Fruit fly (Drosophila melanogaster): ENCODE measurements around the gene Fhos.

The Fhos gene

dm6 chr3L:8721145-8721544 is 32.3 kb upstream of the Fhos start, which contains the start of the genes CG32022 and CG6511 (continued):
- no peak for TF ChIP-seq lov (optimal IDR thresholded peaks at IDR 0.05)
- TF ChIP-seq lov (GFP tag; IDR thresholded peaks at IDR 0.05): peak; percentile 84; the same call in 2 of the 3 replicates
- peak; percentile 81 for TF ChIP-seq Ravus (GFP tag; IDR thresholded peaks at IDR 0.05)
- no peak for TF ChIP-seq CG16813 (GFP tag; IDR thresholded peaks at IDR 0.05; ENCODE audit: partially characterized antibody)
- TF ChIP-seq CG11456 (GFP tag; IDR thresholded peaks at IDR 0.05): peak; percentile 95
- TF ChIP-seq nau (GFP tag; optimal IDR thresholded peaks at IDR 0.05): no peak
- TF ChIP-seq dm (GFP tag; optimal IDR thresholded peaks at IDR 0.05): peak; percentile 91
- TF ChIP-seq crp (GFP tag; optimal IDR thresholded peaks at IDR 0.05): peak; percentile 95 to 97
- TF ChIP-seq zf30C (GFP tag; optimal IDR thresholded peaks at IDR 0.05): peak; percentile 69
- peak; percentile 99 for TF ChIP-seq CG17361 (GFP tag; IDR thresholded peaks at IDR 0.05)
- peak; percentile 90 for TF ChIP-seq YL-1 (GFP tag; optimal IDR thresholded peaks at IDR 0.05)
- peak; percentile 89 for TF ChIP-seq gsb (GFP tag; IDR thresholded peaks at IDR 0.05)
- no peak for TF ChIP-seq CG1832 (GFP tag; optimal IDR thresholded peaks at IDR 0.05)
- peak; percentile 97 for TF ChIP-seq tgo (GFP tag; IDR thresholded peaks at IDR 0.05)
- TF ChIP-seq nmo (GFP tag; optimal IDR thresholded peaks at IDR 0.05): peak; percentile 98
- TF ChIP-seq CG13624 (GFP tag; optimal IDR thresholded peaks at IDR 0.05): peak; percentile 98
- peak; percentile 94 for TF ChIP-seq zfh1 (GFP tag; IDR thresholded peaks at IDR 0.05)
- peak; percentile 89 for TF ChIP-seq schlank (tag; optimal IDR thresholded peaks at IDR 0.05)
- peak; percentile 99 for TF ChIP-seq HLH54F (GFP tag; optimal IDR thresholded peaks at IDR 0.05)
- no peak for TF ChIP-seq Dfd (GFP tag; optimal IDR thresholded peaks at IDR 0.05)
- TF ChIP-seq kah (GFP tag; optimal IDR thresholded peaks at IDR 0.05): peak; percentile 89
- TF ChIP-seq D19A (tag; optimal IDR thresholded peaks at IDR 0.05): peak; percentile 96
- peak; percentile 97 for TF ChIP-seq CG12391 (tag; optimal IDR thresholded peaks at IDR 0.05)
- no peak for TF ChIP-seq prd (optimal IDR thresholded peaks at IDR 0.05)
- TF ChIP-seq prd (GFP tag; IDR thresholded peaks at IDR 0.05): peak; percentile 98
- TF ChIP-seq CG2120 (GFP tag; optimal IDR thresholded peaks at IDR 0.05): peak; percentile 99
- TF ChIP-seq Eip74EF (GFP tag; optimal IDR thresholded peaks at IDR 0.05): no peak
- peak; percentile 98 for TF ChIP-seq CG15696 (tag; optimal IDR thresholded peaks at IDR 0.05)
- TF ChIP-seq ara (GFP tag; IDR thresholded peaks at IDR 0.05): peak; percentile 90
- peak; percentile 89 for TF ChIP-seq gt (GFP tag; IDR thresholded peaks at IDR 0.05)
- TF ChIP-seq tna (GFP tag; IDR thresholded peaks at IDR 0.05; ENCODE audit: partially characterized antibody): no peak
- TF ChIP-seq CG31224 (GFP tag; IDR thresholded peaks at IDR 0.05): peak; percentile 93
- peak; percentile 95 for TF ChIP-seq NC2α (GFP tag; optimal IDR thresholded peaks at IDR 0.05)
- TF ChIP-seq pum (GFP tag; optimal IDR thresholded peaks at IDR 0.05): peak; percentile 98
- peak; percentile 97 for TF ChIP-seq CG4328 (GFP tag; optimal IDR thresholded peaks at IDR 0.05)
- peak; percentile 96 for TF ChIP-seq CG4617 (GFP tag; optimal IDR thresholded peaks at IDR 0.05; ENCODE audit: borderline replicate concordance)
- TF ChIP-seq pan (optimal IDR thresholded peaks at IDR 0.05): no peak
- TF ChIP-seq pan (GFP tag; optimal IDR thresholded peaks at IDR 0.05 in 1 of 2, IDR thresholded peaks at IDR 0.05 in 1 of 2): peak in 1 of 2 experiments; percentile 94
- peak; percentile 92 for TF ChIP-seq CG6854 (GFP tag; optimal IDR thresholded peaks at IDR 0.05)
- TF ChIP-seq Bdp1 (GFP tag; optimal IDR thresholded peaks at IDR 0.05): peak; percentile 91
- TF ChIP-seq E2f2 (GFP tag; IDR thresholded peaks at IDR 0.05): peak; percentile 78
- TF ChIP-seq CG14667 (GFP tag; IDR thresholded peaks at IDR 0.05): peak; percentile 94
- TF ChIP-seq slbo (GFP tag; IDR thresholded peaks at IDR 0.05): peak; percentile 98
- TF ChIP-seq CG13775 (GFP tag; optimal IDR thresholded peaks at IDR 0.05): peak; percentile 98
- peak; percentile 89 for TF ChIP-seq ham (GFP tag; IDR thresholded peaks at IDR 0.05)
- TF ChIP-seq fd3F (GFP tag; optimal IDR thresholded peaks at IDR 0.05): peak; percentile 96
- peak; percentile 96 for TF ChIP-seq az2 (GFP tag; optimal IDR thresholded peaks at IDR 0.05)
- no peak; the same call in 2 of the 3 replicates for TF ChIP-seq knrl (GFP tag; IDR thresholded peaks at IDR 0.05; ENCODE audit: partially characterized antibody)
- no peak for TF ChIP-seq HLHmδ (GFP tag; optimal IDR thresholded peaks at IDR 0.05)
- peak; percentile 98 for TF ChIP-seq CHES-1-like (GFP tag; optimal IDR thresholded peaks at IDR 0.05)
- TF ChIP-seq Adf1 (GFP tag; IDR thresholded peaks at IDR 0.05): peak; percentile 81
- TF ChIP-seq CG16779 (GFP tag; IDR thresholded peaks at IDR 0.05): peak; percentile 85

Data from whole organism, embryonic.